Worm (Caenorhabditis elegans) whole organism, L1 larva: ENCODE measurements around the gene Y45F10C.4.

Experiments used
- C16A3.4 ChIP-seq: fragments of 150-350 bp; optimal IDR thresholded peaks from 2 replicates; lab custom pipeline; 2014; ENCODE audit warnings: missing biosample characterization, missing genetic modification characterization
- F16B12.6 ChIP-seq: fragments of 150-350 bp; optimal IDR thresholded peaks from 2 replicates; lab custom pipeline; 2014; ENCODE audit warnings: missing biosample characterization, missing genetic modification characterization
- aha-1 ChIP-seq: fragments of 150-350 bp; optimal IDR thresholded peaks from 2 replicates; lab custom pipeline; 2014; ENCODE audit warnings: missing biosample characterization, missing genetic modification characterization
- ceh-88 ChIP-seq: fragments of 200-800 bp; sonication (Bioruptor generic); IDR thresholded peaks from 2 replicates; pipeline ENCODE4 v1.3.6; 2022; ENCODE audit warnings: missing genetic modification characterization, missing compliant biosample characterization
- ceh-90 ChIP-seq: sonication (generic microtip); optimal IDR thresholded peaks from 2 replicates; lab custom pipeline; 2016; ENCODE audit warnings: missing genetic modification characterization, missing compliant biosample characterization
- dsc-1 ChIP-seq: sonication (generic microtip); optimal IDR thresholded peaks from 2 replicates; lab custom pipeline; 2016; ENCODE audit warnings: mild to moderate bottlenecking, missing genetic modification characterization, missing compliant biosample characterization
- efl-1 ChIP-seq, 4 experiments: fragments of 150-350 bp; optimal IDR thresholded peaks in 3 of 4; peaks in 1 of 4; 1 replicate in 1 of 4; 2 replicates in 3 of 4; lab custom pipeline; 2014; ENCODE audit warnings: missing biosample characterization in 2 of 4, missing genetic modification characterization in 2 of 4, missing genetic modification reagents in 2 of 4
- efl-3 ChIP-seq: fragments of 200-800 bp; sonication (Bioruptor generic); optimal IDR thresholded peaks from 2 replicates; lab custom pipeline; 2018; ENCODE audit warnings: mild to moderate bottlenecking, missing genetic modification characterization, missing compliant biosample characterization
- elt-3 ChIP-seq, 6 experiments: fragments of 150-350 bp in 1 of 6; sonication (generic microtip); optimal IDR thresholded peaks; 2 replicates each; lab custom pipeline; 2017 to 2018; ENCODE audit warnings: missing biosample characterization in 6 of 6, missing genetic modification characterization in 6 of 6, inconsistent platforms in 1 of 6
- fkh-10 ChIP-seq: sonication (generic microtip); optimal IDR thresholded peaks from 2 replicates; lab custom pipeline; 2017; ENCODE audit warnings: missing biosample characterization, missing genetic modification reagents, missing genetic modification characterization
- fkh-4 ChIP-seq: sonication (generic microtip); optimal IDR thresholded peaks from 2 replicates; lab custom pipeline; 2016; ENCODE audit warnings: missing compliant biosample characterization, missing genetic modification characterization, borderline replicate concordance
- fkh-8 ChIP-seq: sonication (generic microtip); optimal IDR thresholded peaks from 2 replicates; lab custom pipeline; 2016; ENCODE audit warnings: mild to moderate bottlenecking, missing genetic modification characterization, missing compliant biosample characterization
- fos-1 ChIP-seq: fragments of 150-350 bp; optimal IDR thresholded peaks from 2 replicates; lab custom pipeline; 2014; ENCODE audit warnings: missing biosample characterization, missing genetic modification characterization
- hlh-17 ChIP-seq: fragments of 200-800 bp; sonication (Bioruptor generic); optimal IDR thresholded peaks from 2 replicates; lab custom pipeline; 2018; ENCODE audit warnings: missing genetic modification characterization, mild to moderate bottlenecking, missing compliant biosample characterization, moderate library complexity, borderline replicate concordance
- hlh-4 ChIP-seq: sonication (generic microtip); optimal IDR thresholded peaks from 2 replicates; lab custom pipeline; 2016; ENCODE audit warnings: mild to moderate bottlenecking, missing genetic modification characterization, missing compliant biosample characterization
- hpl-2 ChIP-seq: fragments of 150-350 bp; optimal IDR thresholded peaks from 2 replicates; lab custom pipeline; 2014; ENCODE audit warnings: missing biosample characterization, missing genetic modification reagents, missing genetic modification characterization
- irx-1 ChIP-seq: sonication (generic microtip); optimal IDR thresholded peaks from 2 replicates; lab custom pipeline; 2016; ENCODE audit warnings: missing genetic modification characterization, missing compliant biosample characterization
- isw-1 ChIP-seq: fragments of 200-800 bp; sonication (Bioruptor generic); IDR thresholded peaks from 2 replicates; pipeline ENCODE4 v1.3.6; 2022; ENCODE audit warnings: missing genetic modification characterization, missing compliant biosample characterization
- jun-1 ChIP-seq: fragments of 150-350 bp; optimal IDR thresholded peaks from 2 replicates; lab custom pipeline; 2014; ENCODE audit warnings: missing biosample characterization, missing genetic modification reagents, missing genetic modification characterization
- lin-13 ChIP-seq: fragments of 150-350 bp; optimal IDR thresholded peaks from 2 replicates; lab custom pipeline; 2014; ENCODE audit warnings: missing biosample characterization, missing genetic modification reagents, missing genetic modification characterization
- lin-15B ChIP-seq: fragments of 150-350 bp; sonication (generic microtip); optimal IDR thresholded peaks from 3 replicates; lab custom pipeline; 2014; ENCODE audit warnings: missing biosample characterization, missing genetic modification characterization
- lin-35 ChIP-seq, 2 experiments: fragments of 150-350 bp; optimal IDR thresholded peaks; 2 replicates each; lab custom pipeline; 2014; ENCODE audit warnings: missing biosample characterization in 2 of 2, missing genetic modification characterization in 2 of 2, missing genetic modification reagents in 2 of 2
- mep-1 ChIP-seq: fragments of 150-350 bp; optimal IDR thresholded peaks from 2 replicates; lab custom pipeline; 2014; ENCODE audit warnings: missing biosample characterization, missing genetic modification characterization
- nhr-12 ChIP-seq: sonication (generic microtip); optimal IDR thresholded peaks from 2 replicates; lab custom pipeline; 2017; ENCODE audit warnings: missing biosample characterization, missing genetic modification characterization
- nhr-19 ChIP-seq: fragments of 200-800 bp; sonication (Bioruptor generic); conservative IDR thresholded peaks from 2 replicates; pipeline ENCODE4 v1.3.6; 2022; ENCODE audit warnings: missing genetic modification characterization, missing compliant biosample characterization
- nhr-237 ChIP-seq: fragments of 150-350 bp; optimal IDR thresholded peaks from 2 replicates; lab custom pipeline; 2014; ENCODE audit warnings: missing biosample characterization, missing genetic modification characterization
- nhr-28 ChIP-seq: fragments of 150-350 bp; optimal IDR thresholded peaks from 2 replicates; lab custom pipeline; 2014; ENCODE audit warnings: missing biosample characterization, missing genetic modification characterization
- nhr-47 ChIP-seq: sonication (generic microtip); optimal IDR thresholded peaks from 2 replicates; lab custom pipeline; 2016; ENCODE audit warnings: mild to moderate bottlenecking, missing genetic modification characterization, moderate library complexity, missing compliant biosample characterization
- pag-3 ChIP-seq: sonication (generic microtip); optimal IDR thresholded peaks from 2 replicates; lab custom pipeline; 2017; ENCODE audit warnings: missing genetic modification characterization, mild to moderate bottlenecking, missing compliant biosample characterization, antibody characterized with exemption, borderline replicate concordance; ENCODE audit not compliant: insufficient read depth
- pax-3 ChIP-seq: fragments of 200-800 bp; sonication (Bioruptor generic); optimal IDR thresholded peaks from 2 replicates; lab custom pipeline; 2018; ENCODE audit warnings: mild to moderate bottlenecking, missing genetic modification characterization, moderate library complexity, missing compliant biosample characterization
- pqm-1 ChIP-seq: sonication (generic microtip); optimal IDR thresholded peaks from 3 replicates; lab custom pipeline; 2017; ENCODE audit warnings: missing biosample characterization, missing genetic modification characterization
- snpc-4 ChIP-seq: fragments of 150-350 bp; optimal IDR thresholded peaks from 2 replicates; lab custom pipeline; 2014; ENCODE audit warnings: missing biosample characterization, missing genetic modification characterization
- snu-23 ChIP-seq: sonication (generic microtip); optimal IDR thresholded peaks from 2 replicates; lab custom pipeline; 2016; ENCODE audit warnings: missing genetic modification characterization, missing compliant biosample characterization
- sox-4 ChIP-seq: sonication (generic microtip); optimal IDR thresholded peaks from 2 replicates; lab custom pipeline; 2016; ENCODE audit warnings: missing genetic modification characterization, missing compliant biosample characterization
- swsn-7 ChIP-seq: sonication (generic microtip); optimal IDR thresholded peaks from 2 replicates; lab custom pipeline; 2016; ENCODE audit warnings: missing genetic modification characterization, missing compliant biosample characterization
- tbx-2 ChIP-seq: sonication (generic microtip); optimal IDR thresholded peaks from 2 replicates; lab custom pipeline; 2016; ENCODE audit warnings: missing genetic modification characterization, missing compliant biosample characterization
- unc-130 ChIP-seq: fragments of 150-350 bp; optimal IDR thresholded peaks from 2 replicates; lab custom pipeline; 2017; ENCODE audit warnings: missing biosample characterization, missing genetic modification characterization, inconsistent platforms
- unc-30 ChIP-seq: sonication (generic microtip); optimal IDR thresholded peaks from 2 replicates; lab custom pipeline; 2017; ENCODE audit warnings: missing biosample characterization, missing genetic modification characterization
- unc-86 ChIP-seq: sonication (generic microtip); optimal IDR thresholded peaks from 2 replicates; lab custom pipeline; 2016; ENCODE audit warnings: missing genetic modification characterization, missing compliant biosample characterization
- vab-15 ChIP-seq: sonication (generic microtip); optimal IDR thresholded peaks from 2 replicates; lab custom pipeline; 2017; ENCODE audit warnings: missing genotype, mild to moderate bottlenecking, missing genetic modification characterization, missing compliant biosample characterization
- zag-1 ChIP-seq: fragments of 150-350 bp; optimal IDR thresholded peaks from 2 replicates; lab custom pipeline; 2014; ENCODE audit warnings: missing biosample characterization, missing genetic modification characterization
- zip-4 ChIP-seq: fragments of 200-800 bp; sonication (Bioruptor generic); optimal IDR thresholded peaks from 2 replicates; lab custom pipeline; 2018; ENCODE audit warnings: mild to moderate bottlenecking, missing genetic modification characterization, moderate library complexity, missing compliant biosample characterization
- ztf-11 ChIP-seq, 2 experiments: sonication (generic microtip); optimal IDR thresholded peaks; 2 replicates each; lab custom pipeline; 2016 to 2017; ENCODE audit warnings: missing genetic modification characterization in 2 of 2, missing biosample characterization in 1 of 2, missing compliant biosample characterization in 1 of 2
- ztf-4 ChIP-seq: fragments of 150-350 bp; optimal IDR thresholded peaks from 2 replicates; lab custom pipeline; 2014; ENCODE audit warnings: missing biosample characterization, missing genetic modification characterization

Y45F10C.4 gene

ce11 chrIV:13682733-13683132 lies 18.7 kb upstream of the Y45F10C.4 start (continued):
- TF ChIP-seq unc-86 (tag; lab: Kevin White, UChicago) (no peak), dsc-1 (tag; lab: Kevin White, UChicago) (no peak), nhr-237 (no peak), swsn-7 (no peak), lin-15B (tag; lab: Kevin White, UChicago) (no peak), pax-3 (tag; lab: Kevin White, UChicago) (no peak), pqm-1 (no peak), ztf-4 (tag; lab: Kevin White, UChicago) (no peak), snpc-4 (no peak), ceh-90 (tag; lab: Kevin White, UChicago) (no peak), efl-3 (no peak), pag-3 (tag; lab: Kevin White, UChicago) (no peak), nhr-47 (tag; lab: Kevin White, UChicago) (no peak), unc-130 (tag; lab: Kevin White, UChicago) (peak; percentile 49), fos-1 (tag; lab: Kevin White, UChicago) (no peak), fkh-8 (tag; lab: Kevin White, UChicago) (no peak), unc-30 (tag; lab: Kevin White, UChicago) (no peak), zip-4 (GFP tag; lab: Kevin White, UChicago) (no peak), jun-1 (no peak), aha-1 (no peak), mep-1 (tag; lab: Kevin White, UChicago) (peak; percentile 26), fkh-10 (GFP tag; lab: Kevin White, UChicago) (no peak), hlh-4 (tag; lab: Kevin White, UChicago) (no peak), nhr-19 (GFP tag; lab: Robert Waterston, UW) (peak; percentile 30), isw-1 (GFP tag; lab: Robert Waterston, UW) (no peak), vab-15 (tag; lab: Kevin White, UChicago) (peak; percentile 93), lin-35 (GFP tag; optimal IDR thresholded peaks at IDR 0.05; lab: Kevin White, UChicago) (no peak), hpl-2 (GFP tag; lab: Kevin White, UChicago) (no peak), nhr-28 (no peak), irx-1 (peak; percentile 62), ceh-88 (no peak), F16B12.6 (tag; lab: Kevin White, UChicago) (no peak), C16A3.4 (tag; lab: Kevin White, UChicago) (no peak), fkh-4 (no peak), elt-3 (tag; optimal IDR thresholded peaks at IDR 0.05; lab: Kevin White, UChicago) (peak in 5 of 6 experiments; percentile 54 to 98 (median 70))

- TF ChIP-seq efl-1 (optimal IDR thresholded peaks at IDR 0.05; lab: Kevin White, UChicago) (no peak), efl-1 (GFP tag; optimal IDR thresholded peaks at IDR 0.05 in 1 of 2; lab: Kevin White, UChicago) (no peak), fos-1 (tag; lab: Kevin White, UChicago) (no peak), nhr-12 (tag; lab: Kevin White, UChicago) (no peak), ztf-11 (tag; optimal IDR thresholded peaks at IDR 0.05; lab: Kevin White, UChicago) (no peak), snu-23 (GFP tag; lab: Kevin White, UChicago) (no peak), pqm-1 (no peak), isw-1 (GFP tag; lab: Robert Waterston, UW) (no peak), hlh-17 (GFP tag; lab: Kevin White, UChicago) (no peak), sox-4 (tag; lab: Kevin White, UChicago) (no peak), lin-13 (GFP tag; lab: Kevin White, UChicago) (no peak), zag-1 (no peak), tbx-2 (no peak)
- TF ChIP-seq, all 84 proteins: peak for 0
Observed at ce11 chrIV:13679495-13679894, 15.5 kb upstream of the Y45F10C.4 start.
